Worm (Caenorhabditis elegans) whole organism, late embryonic: ENCODE results near the gene H12D21.6.

ENCODE experiments used
- ama-1 ChIP-seq: fragments of 150-350 bp; optimal IDR thresholded peaks from 2 replicates; lab custom pipeline; 2014
- ceh-34 ChIP-seq: sonication (generic microtip); optimal IDR thresholded peaks from 2 replicates; lab custom pipeline; 2016; ENCODE audit warnings: mild to moderate bottlenecking, missing genetic modification characterization, missing compliant biosample characterization
- dmd-4 ChIP-seq: sonication (generic microtip); optimal IDR thresholded peaks from 2 replicates; lab custom pipeline; 2016; ENCODE audit warnings: borderline replicate concordance, missing genetic modification characterization, missing compliant biosample characterization
- elt-2 ChIP-seq: sonication (generic microtip); optimal IDR thresholded peaks from 2 replicates; lab custom pipeline; 2016; ENCODE audit warnings: missing genetic modification reagents, missing genetic modification characterization, missing compliant biosample characterization
- fax-1 ChIP-seq: sonication (generic microtip); optimal IDR thresholded peaks from 2 replicates; lab custom pipeline; 2016; ENCODE audit warnings: missing genotype, missing genetic modification characterization, missing compliant biosample characterization
- gmeb-2 ChIP-seq: sonication (generic microtip); optimal IDR thresholded peaks from 2 replicates; lab custom pipeline; 2016; ENCODE audit warnings: missing genetic modification characterization, inconsistent platforms, missing compliant biosample characterization
- hlh-30 ChIP-seq: sonication (generic microtip); optimal IDR thresholded peaks from 2 replicates; lab custom pipeline; 2017; ENCODE audit warnings: antibody characterized with exemption, missing genetic modification characterization, missing compliant biosample characterization; ENCODE audit not compliant: insufficient read depth
- lim-6 ChIP-seq: sonication (generic microtip); optimal IDR thresholded peaks from 2 replicates; lab custom pipeline; 2016; ENCODE audit warnings: missing genetic modification characterization, missing compliant biosample characterization
- pag-3 ChIP-seq: sonication (generic microtip); optimal IDR thresholded peaks from 2 replicates; lab custom pipeline; 2016; ENCODE audit warnings: missing compliant biosample characterization, missing genetic modification characterization, borderline replicate concordance
- pha-4 ChIP-seq: fragments of 150-350 bp; optimal IDR thresholded peaks from 2 replicates; lab custom pipeline; 2018; ENCODE audit warnings: missing biosample characterization, missing genetic modification reagents, missing genetic modification characterization
- pqm-1 ChIP-seq: sonication (generic microtip); optimal IDR thresholded peaks from 2 replicates; lab custom pipeline; 2016; ENCODE audit warnings: missing genetic modification characterization, missing compliant biosample characterization
- pros-1 ChIP-seq: fragments of 150-350 bp; optimal IDR thresholded peaks from 2 replicates; lab custom pipeline; 2014; ENCODE audit warnings: missing biosample characterization, missing genetic modification reagents, missing genetic modification characterization
- zip-5 ChIP-seq: sonication (generic microtip); optimal IDR thresholded peaks from 2 replicates; lab custom pipeline; 2016; ENCODE audit warnings: missing genetic modification characterization, missing compliant biosample characterization

ce11 chrV:14851972-14852371 lies 45.7 kb downstream of the H12D21.6 start:
- TF ChIP-seq lim-6 (tag; lab: Kevin White, UChicago) (no peak), pha-4 (tag; lab: Kevin White, UChicago) (no peak), ceh-34 (tag; lab: Kevin White, UChicago) (no peak), dmd-4 (tag; lab: Kevin White, UChicago) (no peak), zip-5 (tag; lab: Kevin White, UChicago) (no peak), gmeb-2 (no peak), fax-1 (tag; lab: Kevin White, UChicago) (no peak), pqm-1 (tag; lab: Kevin White, UChicago) (no peak), pag-3 (tag; lab: Kevin White, UChicago) (no peak), elt-2 (tag; lab: Kevin White, UChicago) (peak; percentile 15), pros-1 (tag; lab: Kevin White, UChicago) (no peak), ama-1 (lab: Kevin White, UChicago) (no peak), hlh-30 (tag; lab: Kevin White, UChicago) (no peak)
